Worm (Caenorhabditis elegans): Measurements from ENCODE around the gene skr-14.

Gene skr-14

DNA sequence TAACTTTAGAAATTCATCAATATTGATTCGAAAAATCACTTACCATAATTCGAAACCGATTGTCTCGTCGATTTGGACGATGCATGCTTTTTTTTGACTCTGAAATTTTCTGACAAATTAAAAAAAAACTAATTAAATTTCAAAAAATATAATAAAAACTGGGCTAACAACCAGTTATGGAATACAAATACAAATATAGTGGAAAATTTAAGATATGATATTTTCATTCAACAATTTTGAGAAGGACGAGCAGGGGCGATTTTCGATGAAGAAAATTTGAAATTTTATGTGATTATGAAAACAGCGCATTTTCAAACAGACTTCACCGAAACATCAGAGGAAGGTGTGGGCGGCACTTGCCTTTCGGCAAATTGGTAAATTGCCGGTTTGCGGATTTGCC lies 39.1 kb downstream of the skr-14 start, which contains the start of gene F13A2.1:
Gene F13A2.1, minus strand, starts transcription at position 101 of the 400 bp plus-strand sequence.
- TF ChIP-seq ref-1 (GFP tag; conservative IDR thresholded peaks at IDR 0.05) (no peak), cog-1 (tag; optimal IDR thresholded peaks at IDR 0.05) (no peak), med-1 (GFP tag; optimal IDR thresholded peaks at IDR 0.05; ENCODE audit: insufficient read depth) (no peak), ztf-29 (GFP tag; IDR thresholded peaks at IDR 0.05) (no peak), klf-2 (GFP tag; conservative IDR thresholded peaks at IDR 0.05) (no peak), tab-1 (GFP tag; IDR thresholded peaks at IDR 0.05) (no peak), T22C8.4 (GFP tag; IDR thresholded peaks at IDR 0.05) (no peak), ztf-23 (GFP tag; IDR thresholded peaks at IDR 0.05) (no peak), flt-1 (GFP tag; IDR thresholded peaks at IDR 0.05) (no peak)

ce11 chrV:4377622-4378021 lies 43.8 kb downstream of the skr-14 start, which contains the start of gene F32D1.8:
TSS of gene F32D1.8 (minus strand) at chrV:4377722.
- TF ChIP-seq ref-1 (GFP tag; conservative IDR thresholded peaks at IDR 0.05) = no peak
- no peak for TF ChIP-seq med-1 (GFP tag; optimal IDR thresholded peaks at IDR 0.05; ENCODE audit: insufficient read depth)
- TF ChIP-seq klf-2 (GFP tag; conservative IDR thresholded peaks at IDR 0.05) = no peak
- 0 out of 2 replicates have a peak, but pooled peaks have one; percentile 17 for TF ChIP-seq ztf-23 (GFP tag; IDR thresholded peaks at IDR 0.05)
- no peak for TF ChIP-seq tab-1 (GFP tag; IDR thresholded peaks at IDR 0.05)

DNA sequence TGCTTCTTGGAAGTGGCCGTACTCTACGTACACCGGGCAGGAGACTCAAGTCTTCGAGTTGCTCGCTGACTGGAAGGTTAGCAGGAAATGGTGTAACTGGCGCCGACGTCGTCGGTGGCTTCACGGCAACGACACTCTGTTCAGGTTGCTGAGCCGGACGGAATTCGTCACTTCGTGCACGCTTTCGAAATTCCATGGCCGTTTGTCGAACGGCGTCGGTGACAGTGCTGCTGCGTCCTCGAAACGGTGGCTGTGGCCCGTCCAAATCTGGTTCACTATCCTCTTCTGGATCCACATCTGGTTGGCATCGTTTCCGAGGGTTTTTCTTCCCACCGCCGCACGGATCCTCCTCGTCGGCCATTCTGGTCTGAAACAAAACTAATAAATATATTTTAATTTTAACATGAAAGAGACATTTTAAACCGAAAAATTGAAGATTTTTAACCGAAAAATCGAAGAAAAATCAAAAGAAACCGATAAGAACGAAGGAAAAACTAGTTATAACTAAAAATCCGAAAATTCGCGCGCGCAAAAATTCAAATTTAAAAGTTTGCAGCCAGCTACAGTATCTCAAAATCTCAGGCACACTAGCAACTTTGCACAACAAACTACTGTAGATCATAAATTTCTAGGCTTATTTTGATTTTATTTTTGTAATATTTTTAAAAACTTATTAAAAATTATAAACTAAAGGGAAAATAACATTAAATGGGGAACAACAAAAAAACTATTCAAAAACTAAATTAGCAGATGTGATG lies 45.4 kb downstream of the skr-14 start, which contains the start of gene F32D1.7:
Gene F32D1.7, minus strand, starts transcription at position 367 of the 758 bp plus-strand sequence.
- no peak for TF ChIP-seq cog-1 (tag; optimal IDR thresholded peaks at IDR 0.05)
- TF ChIP-seq ztf-23 (GFP tag; IDR thresholded peaks at IDR 0.05) = no peak
- no peak for TF ChIP-seq med-1 (GFP tag; optimal IDR thresholded peaks at IDR 0.05; ENCODE audit: insufficient read depth)
- no peak for TF ChIP-seq flt-1 (GFP tag; IDR thresholded peaks at IDR 0.05)
- TF ChIP-seq ref-1 (GFP tag; conservative IDR thresholded peaks at IDR 0.05) = no peak
- no peak for TF ChIP-seq ztf-29 (GFP tag; IDR thresholded peaks at IDR 0.05)
- TF ChIP-seq tab-1 (GFP tag; IDR thresholded peaks at IDR 0.05) = no peak
- no peak for TF ChIP-seq klf-2 (GFP tag; conservative IDR thresholded peaks at IDR 0.05)
- no peak for TF ChIP-seq T22C8.4 (GFP tag; IDR thresholded peaks at IDR 0.05)

DNA sequence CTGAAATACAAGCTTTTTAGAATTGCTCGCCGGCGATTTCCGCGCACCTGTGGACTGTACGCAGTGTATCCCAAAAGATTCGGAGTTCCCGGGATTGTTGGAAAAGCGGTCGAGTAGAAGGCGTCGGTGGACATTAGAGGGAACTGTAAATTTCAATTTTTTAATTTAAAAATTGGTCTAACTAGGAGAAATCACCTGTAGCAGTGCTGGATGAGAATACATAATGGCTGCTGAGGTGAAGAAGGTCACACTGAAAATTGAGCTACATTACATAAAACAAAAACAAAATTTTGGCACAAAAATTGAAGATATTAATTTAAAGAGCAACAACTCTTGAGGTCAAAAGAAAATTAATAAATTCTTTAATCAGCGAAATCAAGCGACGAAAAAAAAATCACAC lies 46.8 kb downstream of the skr-14 start, which contains the start of gene neg-1:
Gene neg-1, minus strand, starts transcription at position 250 of the 400 bp plus-strand sequence.
- TF ChIP-seq ref-1 (GFP tag; conservative IDR thresholded peaks at IDR 0.05) = no peak
- TF ChIP-seq ztf-29 (GFP tag; IDR thresholded peaks at IDR 0.05) = no peak

ce11 chrV:4373656-4374055 lies 47.7 kb downstream of the skr-14 start:
- no peak for TF ChIP-seq tab-1 (GFP tag; IDR thresholded peaks at IDR 0.05)
- no peak for TF ChIP-seq flt-1 (GFP tag; IDR thresholded peaks at IDR 0.05)
- TF ChIP-seq ztf-29 (GFP tag; IDR thresholded peaks at IDR 0.05) = no peak

DNA sequence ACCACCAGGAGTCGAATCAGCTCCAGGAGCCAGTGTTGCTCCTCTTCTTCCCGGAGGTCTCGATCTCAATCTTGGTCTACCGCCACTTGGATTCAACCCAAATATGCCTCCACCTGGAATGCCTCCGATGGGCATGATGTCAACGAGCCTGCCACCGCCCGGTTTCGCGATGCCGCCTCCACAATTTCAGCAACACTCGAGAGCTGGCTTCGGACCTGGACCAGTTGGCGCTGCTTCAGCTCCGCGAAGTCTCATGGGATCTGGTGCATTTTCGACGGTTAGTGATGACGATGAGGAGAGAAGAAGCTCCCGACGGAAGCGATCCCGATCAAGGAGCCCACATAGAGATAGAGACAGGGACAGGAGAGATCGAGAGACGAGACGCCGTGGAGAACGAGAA lies 48.4 kb downstream of the skr-14 start:
- TF ChIP-seq cog-1 (tag; optimal IDR thresholded peaks at IDR 0.05) = no peak
- TF ChIP-seq tab-1 (GFP tag; IDR thresholded peaks at IDR 0.05) = no peak
- no peak for TF ChIP-seq ztf-23 (GFP tag; IDR thresholded peaks at IDR 0.05)
- no peak for TF ChIP-seq klf-2 (GFP tag; conservative IDR thresholded peaks at IDR 0.05)
- no peak for TF ChIP-seq flt-1 (GFP tag; IDR thresholded peaks at IDR 0.05)
- no peak for TF ChIP-seq ref-1 (GFP tag; conservative IDR thresholded peaks at IDR 0.05)
- TF ChIP-seq ztf-29 (GFP tag; IDR thresholded peaks at IDR 0.05) = no peak
- TF ChIP-seq T22C8.4 (GFP tag; IDR thresholded peaks at IDR 0.05) = no peak
- no peak for TF ChIP-seq med-1 (GFP tag; optimal IDR thresholded peaks at IDR 0.05; ENCODE audit: insufficient read depth)

- TF ChIP-seq ztf-29 (GFP tag; IDR thresholded peaks at IDR 0.05) (no peak), flt-1 (GFP tag; IDR thresholded peaks at IDR 0.05) (no peak), med-1 (GFP tag; optimal IDR thresholded peaks at IDR 0.05; ENCODE audit: insufficient read depth) (no peak), ref-1 (GFP tag; conservative IDR thresholded peaks at IDR 0.05) (no peak), ztf-23 (GFP tag; IDR thresholded peaks at IDR 0.05) (no peak), klf-2 (GFP tag; conservative IDR thresholded peaks at IDR 0.05) (no peak), tab-1 (GFP tag; IDR thresholded peaks at IDR 0.05) (no peak)
These were observed 50.0 kb downstream of the skr-14 start, which contains the start of the genes gmpr-1 and fipp-1 for ce11 chrV:4371309-4371933. TSS of gene gmpr-1 (minus strand) at chrV:4371383. TSS of gene fipp-1 (plus strand) at chrV:4371807.
